Fruit fly (Drosophila melanogaster): ENCODE results near the gene CG12099.

Gene CG12099

dm6 chr3L:1587140-1587849 is 29.0 kb upstream of the CG12099 start (continued):
- no peak for TF ChIP-seq Trl (optimal IDR thresholded peaks at IDR 0.05)
- TF ChIP-seq Trl (GFP tag; optimal IDR thresholded peaks at IDR 0.05), result peak; percentile 88
- peak; percentile 38 for TF ChIP-seq sqz (GFP tag; optimal IDR thresholded peaks at IDR 0.05)
- peak; percentile 62 for TF ChIP-seq sug (tag; optimal IDR thresholded peaks at IDR 0.05)
- TF ChIP-seq NfI (GFP tag; optimal IDR thresholded peaks at IDR 0.05), result peak; percentile 74
- peak; percentile 84 for TF ChIP-seq unpg (GFP tag; optimal IDR thresholded peaks at IDR 0.05)
- TF ChIP-seq Atf-2 (GFP tag; optimal IDR thresholded peaks at IDR 0.05), result peak; percentile 25
- TF ChIP-seq wdn (GFP tag; IDR thresholded peaks at IDR 0.05), result peak; percentile 77
- no peak for TF ChIP-seq CG1832 (GFP tag; optimal IDR thresholded peaks at IDR 0.05)
- peak; percentile 85 for TF ChIP-seq CG14667 (GFP tag; IDR thresholded peaks at IDR 0.05)
- peak; percentile 82 for TF ChIP-seq CG11695 (GFP tag; IDR thresholded peaks at IDR 0.05)
- peak; percentile 58 for TF ChIP-seq klu (GFP tag; IDR thresholded peaks at IDR 0.05)
- TF ChIP-seq CG31388 (GFP tag; optimal IDR thresholded peaks at IDR 0.05), result peak; percentile 43
- peak; percentile 81 for TF ChIP-seq Oli (tag; optimal IDR thresholded peaks at IDR 0.05)
- TF ChIP-seq CG17829 (tag; optimal IDR thresholded peaks at IDR 0.05), result peak; percentile 67
- no peak for TF ChIP-seq kni (GFP tag; optimal IDR thresholded peaks at IDR 0.05)
- no peak for TF ChIP-seq Elba2 (GFP tag; optimal IDR thresholded peaks at IDR 0.05)
- TF ChIP-seq pan (optimal IDR thresholded peaks at IDR 0.05), result no peak
- peak in 1 of 2 experiments; percentile 89 for TF ChIP-seq pan (GFP tag; optimal IDR thresholded peaks at IDR 0.05 in 1 of 2, IDR thresholded peaks at IDR 0.05 in 1 of 2)
- peak; percentile 65 for TF ChIP-seq trh (GFP tag; optimal IDR thresholded peaks at IDR 0.05)
- TF ChIP-seq H2.0 (GFP tag; IDR thresholded peaks at IDR 0.05), result peak; percentile 88
- peak; percentile 22 for TF ChIP-seq CG2875 (GFP tag; optimal IDR thresholded peaks at IDR 0.05)
- peak; percentile 64 for TF ChIP-seq CG31441 (GFP tag; IDR thresholded peaks at IDR 0.05)
- peak; percentile 92 for TF ChIP-seq Antp (GFP tag; optimal IDR thresholded peaks at IDR 0.05)
- TF ChIP-seq CG15479 (GFP tag; optimal IDR thresholded peaks at IDR 0.05), result no peak
- TF ChIP-seq yki (optimal IDR thresholded peaks at IDR 0.05), result no peak
- peak; percentile 64 for TF ChIP-seq CG12942 (GFP tag; optimal IDR thresholded peaks at IDR 0.05)
- TF ChIP-seq Adf1 (GFP tag; IDR thresholded peaks at IDR 0.05), result peak; percentile 57
- no peak for TF ChIP-seq eve (GFP tag; optimal IDR thresholded peaks at IDR 0.05)
- peak; percentile 90 for TF ChIP-seq CG9932 (GFP tag; IDR thresholded peaks at IDR 0.05)
- TF ChIP-seq dpn (GFP tag; optimal IDR thresholded peaks at IDR 0.05), result peak; percentile 89
- peak; percentile 57 for TF ChIP-seq Sox100B (GFP tag; optimal IDR thresholded peaks at IDR 0.05)
- peak; percentile 60; the same call in 1 of the 2 replicates for TF ChIP-seq CG8765 (GFP tag; IDR thresholded peaks at IDR 0.05)
- TF ChIP-seq Asciz (GFP tag; optimal IDR thresholded peaks at IDR 0.05), result peak; percentile 44
- TF ChIP-seq scrt (GFP tag; optimal IDR thresholded peaks at IDR 0.05), result peak; percentile 66
- peak; percentile 58 for TF ChIP-seq Ets97D (GFP tag; optimal IDR thresholded peaks at IDR 0.05)
- TF ChIP-seq Aef1 (GFP tag; IDR thresholded peaks at IDR 0.05), result peak; percentile 90
- no peak for TF ChIP-seq Sry-β (GFP tag; optimal IDR thresholded peaks at IDR 0.05)
- peak; percentile 67 for TF ChIP-seq MTF-1 (GFP tag; optimal IDR thresholded peaks at IDR 0.05; ENCODE audit: borderline replicate concordance)
- TF ChIP-seq CG2199 (GFP tag; IDR thresholded peaks at IDR 0.05), result 0 out of 3 replicates have a peak, but pooled peaks have one; percentile 71
- peak; percentile 82 for TF ChIP-seq gem (tag; optimal IDR thresholded peaks at IDR 0.05)
- peak; percentile 65 for TF ChIP-seq CG18619 (GFP tag; optimal IDR thresholded peaks at IDR 0.05)
- TF ChIP-seq bcd (GFP tag; optimal IDR thresholded peaks at IDR 0.05), result peak; percentile 75
- peak; percentile 75 for TF ChIP-seq CG32767 (GFP tag; IDR thresholded peaks at IDR 0.05)
- peak; percentile 78 for TF ChIP-seq Oaz (GFP tag; IDR thresholded peaks at IDR 0.05)
- TF ChIP-seq CG10543 (GFP tag; optimal IDR thresholded peaks at IDR 0.05), result peak; percentile 59
- peak; percentile 70 for TF ChIP-seq CG15514 (GFP tag; optimal IDR thresholded peaks at IDR 0.05)
- peak; percentile 58 for TF ChIP-seq wek (GFP tag; optimal IDR thresholded peaks at IDR 0.05)
- TF ChIP-seq pnt (GFP tag; optimal IDR thresholded peaks at IDR 0.05), result peak; percentile 86
- TF ChIP-seq stwl (tag; optimal IDR thresholded peaks at IDR 0.05), result no peak
